Fruit fly (Drosophila melanogaster) whole organism, wandering third instar larva: ENCODE results near the gene pyd.

Source experiments
- Dfd ChIP-seq: fragments of >200 bp; optimal IDR thresholded peaks from 2 replicates; lab custom pipeline; 2017; ENCODE audit warnings: missing biosample characterization, missing genetic modification characterization
- Mio ChIP-seq: sonication (Bioruptor generic); optimal IDR thresholded peaks from 2 replicates; lab custom pipeline; 2016; ENCODE audit warnings: missing biosample characterization, missing genetic modification characterization
- Myc ChIP-seq: fragments of >200 bp; optimal IDR thresholded peaks from 2 replicates; lab custom pipeline; 2017
- br ChIP-seq: fragments of 200-800 bp; sonication (Bioruptor generic); optimal IDR thresholded peaks from 2 replicates; lab custom pipeline; 2016; ENCODE audit warnings: missing biosample characterization, missing genetic modification characterization
- brk ChIP-seq: fragments of 200-800 bp; sonication (Bioruptor generic); optimal IDR thresholded peaks from 2 replicates; lab custom pipeline; 2016; ENCODE audit warnings: missing biosample characterization, mild to moderate bottlenecking, missing genetic modification characterization
- dl ChIP-seq, 2 experiments: fragments of 175-275, 200-275 bp in 1 of 2; fragments of 200-275 bp in 1 of 2; sonication (Bioruptor generic); optimal IDR thresholded peaks; lab custom pipeline; 2018; ENCODE audit warnings: mild to moderate bottlenecking in 2 of 2, missing biosample characterization in 2 of 2, missing genetic modification characterization in 2 of 2, moderate library complexity in 2 of 2; ENCODE audit not compliant: partially characterized antibody in 2 of 2, insufficient read depth in 1 of 2
- dsf ChIP-seq: sonication (Bioruptor generic); optimal IDR thresholded peaks from 2 replicates; lab custom pipeline; 2016; ENCODE audit warnings: missing biosample characterization, missing genetic modification characterization, borderline replicate concordance
- ey ChIP-seq: fragments of 200-800 bp; sonication (Bioruptor generic); optimal IDR thresholded peaks from 2 replicates; lab custom pipeline; 2016; ENCODE audit warnings: missing biosample characterization, missing genetic modification characterization
- h ChIP-seq: fragments of 200-800 bp; sonication (Bioruptor generic); optimal IDR thresholded peaks from 3 replicates; lab custom pipeline; 2016; ENCODE audit warnings: missing biosample characterization, mild to moderate bottlenecking, missing genetic modification characterization
- lola ChIP-seq: fragments of >200 bp; optimal IDR thresholded peaks from 2 replicates; lab custom pipeline; 2017; ENCODE audit warnings: missing biosample characterization, missing genetic modification characterization
- pan ChIP-seq: fragments of >200 bp; optimal IDR thresholded peaks from 2 replicates; lab custom pipeline; 2017
- psq ChIP-seq: fragments of 200-800 bp; sonication (Bioruptor generic); optimal IDR thresholded peaks from 3 replicates; lab custom pipeline; 2017; ENCODE audit warnings: missing biosample characterization, mild to moderate bottlenecking, missing genetic modification characterization, moderate library complexity
- rgr ChIP-seq: fragments of 200-800 bp; sonication (Bioruptor generic); optimal IDR thresholded peaks from 3 replicates; lab custom pipeline; 2016; ENCODE audit warnings: missing biosample characterization, mild to moderate bottlenecking, missing genetic modification characterization
- tai ChIP-seq: sonication (Bioruptor generic); optimal IDR thresholded peaks from 2 replicates; lab custom pipeline; 2016; ENCODE audit warnings: missing biosample characterization, missing genetic modification characterization

- TF ChIP-seq ey (GFP tag; lab: Kevin White, UChicago) (no peak), brk (GFP tag; lab: Kevin White, UChicago) (no peak), pan (lab: Kevin White, UChicago) (no peak), dl (GFP tag; optimal IDR thresholded peaks at IDR 0.05; lab: Kevin White, UChicago; ENCODE audit: insufficient read depth in 1 of 2, partially characterized antibody in 2 of 2) (no peak), br (GFP tag; lab: Kevin White, UChicago) (no peak), Dfd (GFP tag; lab: Kevin White, UChicago) (no peak), psq (no peak), h (no peak), dsf (GFP tag; lab: Kevin White, UChicago) (no peak), lola (GFP tag; lab: Kevin White, UChicago) (no peak), Mio (GFP tag; lab: Kevin White, UChicago) (no peak), tai (GFP tag; lab: Kevin White, UChicago) (peak; percentile 27), Myc (lab: Kevin White, UChicago) (no peak), rgr (GFP tag; lab: Kevin White, UChicago) (no peak)
Measured at dm6 chr3R:8844955-8845354, 86.7 kb downstream of the pyd start.
